Fruit fly (Drosophila melanogaster): ENCODE results near the gene CG31626.
A peak's percentile ranks its signal among the peaks of the same experiment; 100 is the strongest.

Gene CG31626

dm6 chr2L:21260869-21261268, 24.3 kb upstream of the CG31626 start (continued):
- TF ChIP-seq CG4820 (GFP tag; optimal IDR thresholded peaks at IDR 0.05) = no peak
- TF ChIP-seq kni (GFP tag; optimal IDR thresholded peaks at IDR 0.05) = no peak
- TF ChIP-seq lbe (GFP tag; optimal IDR thresholded peaks at IDR 0.05) = peak; percentile 23
- TF ChIP-seq shn (GFP tag; optimal IDR thresholded peaks at IDR 0.05) = no peak
- TF ChIP-seq Bdp1 (GFP tag; optimal IDR thresholded peaks at IDR 0.05) = peak; percentile 15
- no peak for TF ChIP-seq Doc3 (GFP tag; IDR thresholded peaks at IDR 0.05; ENCODE audit: partially characterized antibody)
- TF ChIP-seq CG16779 (GFP tag; IDR thresholded peaks at IDR 0.05) = no peak
- no peak for TF ChIP-seq CG3407 (GFP tag; optimal IDR thresholded peaks at IDR 0.05)
- TF ChIP-seq Sin3A (optimal IDR thresholded peaks at IDR 0.05) = peak; percentile 37
- TF ChIP-seq hth (optimal IDR thresholded peaks at IDR 0.05) = no peak
- no peak for TF ChIP-seq Mrtf (GFP tag; IDR thresholded peaks at IDR 0.05)
- no peak for TF ChIP-seq CG32767 (GFP tag; IDR thresholded peaks at IDR 0.05)
- no peak for TF ChIP-seq NfI (GFP tag; optimal IDR thresholded peaks at IDR 0.05)
- no peak for TF ChIP-seq Gsc (GFP tag; IDR thresholded peaks at IDR 0.05)
- TF ChIP-seq gfzf (GFP tag; optimal IDR thresholded peaks at IDR 0.05) = peak; percentile 82
- no peak for TF ChIP-seq CrebB (tag; optimal IDR thresholded peaks at IDR 0.05)
- peak; percentile 87 for TF ChIP-seq Med (GFP tag)
- TF ChIP-seq sr (GFP tag; IDR thresholded peaks at IDR 0.05) = no peak
- TF ChIP-seq Tbp (GFP tag; optimal IDR thresholded peaks at IDR 0.05) = no peak
- no peak for TF ChIP-seq psq (GFP tag; optimal IDR thresholded peaks at IDR 0.05)
- TF ChIP-seq Antp (GFP tag; optimal IDR thresholded peaks at IDR 0.05) = peak; percentile 54
- TF ChIP-seq hkb (optimal IDR thresholded peaks at IDR 0.05) = no peak
- 0 out of 2 replicates have a peak, but pooled peaks have one; percentile 16 for TF ChIP-seq hkb (GFP tag; IDR thresholded peaks at IDR 0.05)

dm6 chr2L:21259008-21259407, 22.5 kb upstream of the CG31626 start:
- TF ChIP-seq Lhr (GFP tag; optimal IDR thresholded peaks at IDR 0.05) = no peak
- no peak for TF ChIP-seq CG7987 (GFP tag; optimal IDR thresholded peaks at IDR 0.05)
- no peak for TF ChIP-seq CG6765 (GFP tag; optimal IDR thresholded peaks at IDR 0.05)
- no peak for TF ChIP-seq Hr51 (GFP tag; optimal IDR thresholded peaks at IDR 0.05)
- TF ChIP-seq D19B (GFP tag; optimal IDR thresholded peaks at IDR 0.05) = no peak
- no peak for TF ChIP-seq CG2202 (tag; optimal IDR thresholded peaks at IDR 0.05)
- TF ChIP-seq corto (GFP tag; optimal IDR thresholded peaks at IDR 0.05) = no peak
- TF ChIP-seq CG6791 (GFP tag; IDR thresholded peaks at IDR 0.05; ENCODE audit: partially characterized antibody) = no peak
- no peak for TF ChIP-seq CG2712 (tag; optimal IDR thresholded peaks at IDR 0.05)
- no peak for TF ChIP-seq nmo (GFP tag; optimal IDR thresholded peaks at IDR 0.05)
- TF ChIP-seq odd (GFP tag; optimal IDR thresholded peaks at IDR 0.05) = no peak
- TF ChIP-seq sens (GFP tag) = no peak
- TF ChIP-seq vfl (GFP tag; optimal IDR thresholded peaks at IDR 0.05) = no peak
- TF ChIP-seq CG1233 (GFP tag; optimal IDR thresholded peaks at IDR 0.05) = no peak

dm6 chr2L:21251750-21252149, 15.2 kb upstream of the CG31626 start:
- peak; percentile 92 for TF ChIP-seq chinmo (GFP tag; IDR thresholded peaks at IDR 0.05; ENCODE audit: partially characterized antibody)
- peak; percentile 12; the same call in 1 of the 2 replicates for TF ChIP-seq Adf1 (GFP tag; IDR thresholded peaks at IDR 0.05)
- no peak for TF ChIP-seq abd-A (tag; optimal IDR thresholded peaks at IDR 0.05)
- peak; percentile 94 for TF ChIP-seq CG15514 (GFP tag; optimal IDR thresholded peaks at IDR 0.05)
- TF ChIP-seq da (GFP tag; optimal IDR thresholded peaks at IDR 0.05) = no peak
- peak; percentile 1 for TF ChIP-seq CG1603 (tag; optimal IDR thresholded peaks at IDR 0.05)
- peak; percentile 48 for TF ChIP-seq CG13894 (tag; optimal IDR thresholded peaks at IDR 0.05)
- no peak for TF ChIP-seq tll (GFP tag; optimal IDR thresholded peaks at IDR 0.05)
- TF ChIP-seq ci (GFP tag; IDR thresholded peaks at IDR 0.05) = 0 out of 3 replicates have a peak, but pooled peaks have one; percentile 10
- no peak for TF ChIP-seq Hand (GFP tag; optimal IDR thresholded peaks at IDR 0.05)
- 0 out of 2 replicates have a peak, but pooled peaks have one; percentile 16 for TF ChIP-seq MBD-R2 (GFP tag; IDR thresholded peaks at IDR 0.05)
- TF ChIP-seq CG6854 (GFP tag; optimal IDR thresholded peaks at IDR 0.05) = peak; percentile 28
- TF ChIP-seq tna (GFP tag; IDR thresholded peaks at IDR 0.05; ENCODE audit: partially characterized antibody) = no peak
- TF ChIP-seq ftz-f1 (GFP tag; optimal IDR thresholded peaks at IDR 0.05) = peak; percentile 85
- no peak for TF ChIP-seq Bdp1 (GFP tag; optimal IDR thresholded peaks at IDR 0.05)

All from whole organism, embryonic.